Worm (Caenorhabditis elegans) whole organism, young adult: ENCODE data around the gene T15B7.8.
A peak's percentile ranks its signal among the peaks of the same experiment; 100 is the strongest.

ENCODE experiments used
- B0019.2 ChIP-seq: fragments of 200-800 bp; sonication (Bioruptor generic); conservative IDR thresholded peaks from 2 replicates; pipeline ENCODE4 v1.3.6; 2022; ENCODE audit warnings: missing genetic modification reagents, missing genetic modification characterization, missing compliant biosample characterization
- B0261.1 ChIP-seq: sonication (generic microtip); optimal IDR thresholded peaks from 2 replicates; lab custom pipeline; 2016; ENCODE audit warnings: mild to moderate bottlenecking, missing genetic modification characterization, moderate library complexity, missing compliant biosample characterization
- B0336.3 ChIP-seq: fragments of 200-800 bp; sonication (Bioruptor generic); IDR thresholded peaks from 2 replicates; pipeline ENCODE4 v1.3.6; 2022; ENCODE audit warnings: missing genetic modification characterization, missing compliant biosample characterization
- F57A8.1 ChIP-seq: fragments of 200-800 bp; sonication (Bioruptor generic); optimal IDR thresholded peaks from 2 replicates; lab custom pipeline; 2018; ENCODE audit warnings: mild to moderate bottlenecking, missing genetic modification characterization, moderate library complexity, missing compliant biosample characterization
- Y53G8AR.9 ChIP-seq: fragments of 200-800 bp; sonication (Bioruptor generic); conservative IDR thresholded peaks from 2 replicates; pipeline ENCODE4 v1.3.6; 2022; ENCODE audit warnings: missing genetic modification reagents, missing genetic modification characterization, missing compliant biosample characterization
- Y67H2A.10 ChIP-seq: fragments of 200-800 bp; sonication (Bioruptor generic); conservative IDR thresholded peaks from 2 replicates; pipeline ENCODE4 v1.3.6; 2022; ENCODE audit warnings: missing genetic modification reagents, missing genetic modification characterization, missing compliant biosample characterization
- Y79H2A.3 ChIP-seq: fragments of 200-800 bp; sonication (Bioruptor generic); conservative IDR thresholded peaks from 2 replicates; pipeline ENCODE4 v1.3.6; 2022; ENCODE audit warnings: missing genetic modification reagents, missing genetic modification characterization, missing compliant biosample characterization
- aptf-2 ChIP-seq: fragments of 200-800 bp; sonication (Bioruptor generic); conservative IDR thresholded peaks from 2 replicates; pipeline ENCODE4 v1.3.6; 2022; ENCODE audit warnings: missing genetic modification reagents, missing genetic modification characterization, missing compliant biosample characterization
- aptf-3 ChIP-seq: fragments of 200-800 bp; sonication (Bioruptor generic); IDR thresholded peaks from 2 replicates; pipeline ENCODE4 v1.3.6; 2022; ENCODE audit warnings: missing genetic modification characterization, missing compliant biosample characterization
- athp-1 ChIP-seq: sonication (generic microtip); optimal IDR thresholded peaks from 2 replicates; lab custom pipeline; 2017; ENCODE audit warnings: mild to moderate bottlenecking, missing genetic modification characterization, missing compliant biosample characterization
- attf-3 ChIP-seq: fragments of 200-800 bp; sonication (Bioruptor generic); conservative IDR thresholded peaks from 2 replicates; pipeline ENCODE4 v1.3.6; 2022; ENCODE audit warnings: missing genetic modification reagents, missing genetic modification characterization, missing compliant biosample characterization
- cebp-1 ChIP-seq, 2 experiments: fragments of 200-800 bp in 1 of 2; sonication (Bioruptor generic) in 1 of 2; sonication (generic microtip) in 1 of 2; IDR thresholded peaks in 1 of 2; optimal IDR thresholded peaks in 1 of 2; 2 replicates each; pipeline versions ENCODE4 v1.3.6 to Lab custom; 2017 to 2022; ENCODE audit warnings: missing compliant biosample characterization in 2 of 2, missing genetic modification characterization in 2 of 2, mild to moderate bottlenecking in 1 of 2, missing genetic modification reagents in 1 of 2, moderate library complexity in 1 of 2
- ceh-100 ChIP-seq: fragments of 200-800 bp; sonication (Bioruptor generic); IDR thresholded peaks from 2 replicates; pipeline ENCODE4 v1.3.6; 2022; ENCODE audit warnings: missing genetic modification reagents, missing genetic modification characterization, missing compliant biosample characterization
- ceh-58 ChIP-seq: fragments of 200-800 bp; sonication (Bioruptor generic); IDR thresholded peaks from 2 replicates; pipeline ENCODE4 v1.3.6; 2022; ENCODE audit warnings: missing genetic modification characterization, missing compliant biosample characterization
- egrh-3 ChIP-seq: fragments of 200-800 bp; sonication (Bioruptor generic); IDR thresholded peaks from 2 replicates; pipeline ENCODE4 v1.3.6; 2022; ENCODE audit warnings: missing genetic modification reagents, missing genetic modification characterization, missing compliant biosample characterization
- fkh-3 ChIP-seq: sonication (generic microtip); optimal IDR thresholded peaks from 2 replicates; lab custom pipeline; 2016; ENCODE audit warnings: mild to moderate bottlenecking, missing genetic modification characterization, missing compliant biosample characterization
- gei-17 ChIP-seq: fragments of 200-800 bp; sonication (Bioruptor generic); optimal IDR thresholded peaks from 2 replicates; lab custom pipeline; 2018; ENCODE audit warnings: mild to moderate bottlenecking, missing genetic modification characterization, missing compliant biosample characterization
- him-1 ChIP-seq: sonication (generic microtip); optimal IDR thresholded peaks from 2 replicates; lab custom pipeline; 2016; ENCODE audit warnings: missing genotype, missing genetic modification reagents, missing genetic modification characterization, missing compliant biosample characterization
- hrde-1 ChIP-seq: sonication (generic microtip); optimal IDR thresholded peaks from 2 replicates; lab custom pipeline; 2016; ENCODE audit warnings: missing genetic modification characterization, mild to moderate bottlenecking, missing compliant biosample characterization, moderate library complexity, missing genotype, missing genetic modification reagents, borderline replicate concordance
- lag-1 ChIP-seq: fragments of 200-800 bp; sonication (Bioruptor generic); IDR thresholded peaks from 2 replicates; pipeline ENCODE4 v1.3.6; 2022; ENCODE audit warnings: missing genetic modification reagents, missing genetic modification characterization, missing compliant biosample characterization
- let-607 ChIP-seq, 2 experiments: fragments of 200-800 bp in 1 of 2; sonication (Bioruptor generic) in 1 of 2; sonication (generic microtip) in 1 of 2; optimal IDR thresholded peaks; 2 replicates each; lab custom pipeline; 2016 to 2018; ENCODE audit warnings: mild to moderate bottlenecking in 2 of 2, missing compliant biosample characterization in 2 of 2, missing genetic modification characterization in 2 of 2, moderate library complexity in 2 of 2, missing genotype in 1 of 2
- lin-35 ChIP-seq, 3 experiments: fragments of 150-350 bp in 2 of 3; sonication (generic microtip) in 1 of 3; optimal IDR thresholded peaks; 2 replicates each; lab custom pipeline; 2014 to 2018; ENCODE audit warnings: missing biosample characterization in 3 of 3, missing genetic modification characterization in 3 of 3, missing genetic modification reagents in 3 of 3
- lsy-27 ChIP-seq: sonication (generic microtip); optimal IDR thresholded peaks from 2 replicates; lab custom pipeline; 2017; ENCODE audit warnings: missing genetic modification characterization, mild to moderate bottlenecking, missing compliant biosample characterization, antibody characterized with exemption, missing genotype, borderline replicate concordance; ENCODE audit not compliant: insufficient read depth
- madf-6 ChIP-seq: fragments of 200-800 bp; sonication (Bioruptor generic); IDR thresholded peaks from 2 replicates; pipeline ENCODE4 v1.3.6; 2022; ENCODE audit warnings: missing genetic modification reagents, missing genetic modification characterization, missing compliant biosample characterization
- nfya-2 ChIP-seq: fragments of 200-800 bp; sonication (Bioruptor generic); IDR thresholded peaks from 2 replicates; pipeline ENCODE4 v1.3.6; 2022; ENCODE audit warnings: missing genetic modification reagents, missing genetic modification characterization, missing compliant biosample characterization
- nhr-120 ChIP-seq: fragments of 200-800 bp; sonication (Bioruptor generic); IDR thresholded peaks from 2 replicates; pipeline ENCODE4 v1.3.6; 2022; ENCODE audit warnings: missing genetic modification characterization, missing compliant biosample characterization
- nhr-90 ChIP-seq: sonication (generic microtip); optimal IDR thresholded peaks from 2 replicates; lab custom pipeline; 2016; ENCODE audit warnings: missing genotype, mild to moderate bottlenecking, missing genetic modification characterization, missing compliant biosample characterization
- pbrm-1 ChIP-seq: fragments of 200-800 bp; sonication (Bioruptor generic); IDR thresholded peaks from 2 replicates; pipeline ENCODE4 v1.3.6; 2022; ENCODE audit warnings: missing genetic modification reagents, missing genetic modification characterization, missing compliant biosample characterization
- rpc-1 ChIP-seq, 2 experiments: fragments of 150-350 bp in 1 of 2; sonication (generic microtip) in 1 of 2; optimal IDR thresholded peaks; 2 replicates each; lab custom pipeline; 2014 to 2018; ENCODE audit warnings: missing biosample characterization in 1 of 2, missing genetic modification characterization in 1 of 2, missing genetic modification reagents in 1 of 2, missing genotype in 1 of 2
- snpc-1.3 ChIP-seq: sonication (generic microtip); optimal IDR thresholded peaks from 2 replicates; lab custom pipeline; 2017; ENCODE audit warnings: missing genetic modification characterization, mild to moderate bottlenecking, missing compliant biosample characterization, antibody characterized with exemption, moderate library complexity, missing genotype, missing genetic modification reagents; ENCODE audit not compliant: insufficient read depth
- unc-62 ChIP-seq: fragments of 150-350 bp; optimal IDR thresholded peaks from 2 replicates; lab custom pipeline; 2014; ENCODE audit warnings: missing biosample characterization, missing genetic modification reagents, missing genetic modification characterization
- zfh-2 ChIP-seq: fragments of 200-800 bp; sonication (Bioruptor generic); conservative IDR thresholded peaks from 2 replicates; pipeline ENCODE4 v1.3.6; 2022; ENCODE audit warnings: missing genetic modification reagents, missing genetic modification characterization, missing compliant biosample characterization
- ztf-6 ChIP-seq: fragments of 200-800 bp; sonication (Bioruptor generic); IDR thresholded peaks from 2 replicates; pipeline ENCODE4 v1.3.6; 2022; ENCODE audit warnings: missing genetic modification reagents, missing genetic modification characterization, missing compliant biosample characterization

T15B7.8 gene

ce11 chrV:6831539-6831938 lies 9.9 kb downstream of the T15B7.8 start:
- no peak for TF ChIP-seq ceh-58 (GFP tag; lab: Robert Waterston, UW)
- no peak for TF ChIP-seq pbrm-1
- TF ChIP-seq zfh-2 (GFP tag; lab: Robert Waterston, UW), result peak; percentile 77
- TF ChIP-seq egrh-3, result peak; percentile 90

- no peak for TF ChIP-seq athp-1
- TF ChIP-seq aptf-3 (GFP tag; lab: Robert Waterston, UW), result no peak
- no peak for TF ChIP-seq B0019.2 (GFP tag; lab: Robert Waterston, UW)
- no peak for TF ChIP-seq nhr-90 (tag; lab: Kevin White, UChicago)
- TF ChIP-seq him-1 (tag; lab: Kevin White, UChicago), result no peak
- TF ChIP-seq ceh-100 (GFP tag; lab: Robert Waterston, UW), result no peak
- TF ChIP-seq zfh-2 (GFP tag; lab: Robert Waterston, UW), result no peak
These were observed 13.6 kb downstream of the T15B7.8 start, which contains the start of the genes T15B7.14 and col-143 for ce11 chrV:6835242-6835641. Gene T15B7.14, minus strand, starts transcription at chrV:6835342. Gene col-143, plus strand, starts transcription at chrV:6835635.

ce11 chrV:6836036-6836435 lies 14.4 kb downstream of the T15B7.8 start:
- TF ChIP-seq aptf-2 (no peak), hrde-1 (tag; lab: Kevin White, UChicago) (no peak), nfya-2 (GFP tag; lab: Robert Waterston, UW) (no peak), lag-1 (GFP tag; lab: Robert Waterston, UW) (no peak), egrh-3 (peak; percentile 86), Y79H2A.3 (GFP tag; lab: Robert Waterston, UW) (no peak), gei-17 (GFP tag; lab: Kevin White, UChicago) (no peak), zfh-2 (GFP tag; lab: Robert Waterston, UW) (peak; percentile 76), lsy-27 (tag; lab: Kevin White, UChicago) (no peak)

ce11 chrV:6838599-6838998 lies 17.0 kb downstream of the T15B7.8 start, which contains the start of gene T15B7.15:
Gene T15B7.15, minus strand, starts transcription at chrV:6838665.
- no peak for TF ChIP-seq ceh-58 (GFP tag; lab: Robert Waterston, UW)
- peak; percentile 93 for TF ChIP-seq attf-3 (GFP tag; lab: Robert Waterston, UW)
- peak in 1 of 3 experiments; percentile 31 for TF ChIP-seq lin-35 (GFP tag; optimal IDR thresholded peaks at IDR 0.05; lab: Kevin White, UChicago)
- TF ChIP-seq cebp-1 (GFP tag; IDR thresholded peaks at IDR 0.05; lab: Robert Waterston, UW), result no peak
- TF ChIP-seq cebp-1 (tag; optimal IDR thresholded peaks at IDR 0.05; lab: Kevin White, UChicago), result no peak
- TF ChIP-seq, all 124 proteins: peak for 2

ce11 chrV:6839008-6839407 lies 17.4 kb downstream of the T15B7.8 start, which contains the start of gene hpo-8:
Gene hpo-8, plus strand, starts transcription at chrV:6839289.
- TF ChIP-seq B0336.3 (GFP tag; lab: Robert Waterston, UW) (no peak), let-607 (tag; optimal IDR thresholded peaks at IDR 0.05; lab: Kevin White, UChicago) (no peak), ztf-6 (GFP tag; lab: Robert Waterston, UW) (no peak), Y67H2A.10 (GFP tag; lab: Robert Waterston, UW) (no peak), fkh-3 (tag; lab: Kevin White, UChicago) (no peak), unc-62 (no peak), madf-6 (GFP tag; lab: Robert Waterston, UW) (no peak), snpc-1.3 (tag; lab: Kevin White, UChicago) (no peak), F57A8.1 (GFP tag; lab: Kevin White, UChicago) (no peak), nhr-120 (no peak), Y53G8AR.9 (GFP tag; lab: Robert Waterston, UW) (no peak), B0261.1 (tag; lab: Kevin White, UChicago) (no peak), rpc-1 (optimal IDR thresholded peaks at IDR 0.05; lab: Kevin White, UChicago) (no peak), rpc-1 (tag; optimal IDR thresholded peaks at IDR 0.05; lab: Kevin White, UChicago) (no peak)
- TF ChIP-seq, all 124 proteins: peak for 0
